Worm (Caenorhabditis elegans) whole organism, young adult: ENCODE results near the gene saps-1.

Experiments used
- B0261.1 ChIP-seq: sonication (generic microtip); optimal IDR thresholded peaks from 2 replicates; lab custom pipeline; 2016; ENCODE audit warnings: mild to moderate bottlenecking, missing genetic modification characterization, moderate library complexity, missing compliant biosample characterization
- F22D6.2 ChIP-seq: sonication (generic microtip); optimal IDR thresholded peaks from 2 replicates; lab custom pipeline; 2016; ENCODE audit warnings: mild to moderate bottlenecking, missing genetic modification characterization, missing compliant biosample characterization
- F49E8.2 ChIP-seq: sonication (generic microtip); optimal IDR thresholded peaks from 3 replicates; lab custom pipeline; 2017; ENCODE audit warnings: missing genetic modification characterization, mild to moderate bottlenecking, missing compliant biosample characterization, antibody characterized with exemption, moderate library complexity; ENCODE audit not compliant: insufficient read depth
- F52B5.7 ChIP-seq: sonication (generic microtip); optimal IDR thresholded peaks from 2 replicates; lab custom pipeline; 2016; ENCODE audit warnings: mild to moderate bottlenecking, missing genetic modification characterization, missing compliant biosample characterization
- F55B11.4 ChIP-seq: sonication (generic microtip); optimal IDR thresholded peaks from 2 replicates; lab custom pipeline; 2016; ENCODE audit warnings: missing compliant biosample characterization, missing genetic modification characterization, borderline replicate concordance; ENCODE audit not compliant: insufficient read depth
- Y53F4B.3 ChIP-seq: fragments of 200-800 bp; sonication (Bioruptor generic); IDR thresholded peaks from 2 replicates; pipeline ENCODE4 v1.3.6; 2022; ENCODE audit warnings: missing genetic modification reagents, missing genetic modification characterization, missing compliant biosample characterization
- ZK185.1 ChIP-seq: sonication (generic microtip); optimal IDR thresholded peaks from 2 replicates; lab custom pipeline; 2016; ENCODE audit warnings: mild to moderate bottlenecking, missing genetic modification characterization, missing compliant biosample characterization; ENCODE audit not compliant: poor library complexity, severe bottlenecking
- akir-1 ChIP-seq: fragments of 200-800 bp; sonication (Bioruptor generic); optimal IDR thresholded peaks from 2 replicates; lab custom pipeline; 2018; ENCODE audit warnings: mild to moderate bottlenecking, missing genetic modification characterization, moderate library complexity, missing compliant biosample characterization
- ama-1 ChIP-seq, 3 experiments: fragments of 150-350 bp in 1 of 3; sonication (generic microtip) in 2 of 3; optimal IDR thresholded peaks; 2 replicates each; lab custom pipeline; 2014 to 2018; ENCODE audit warnings: missing biosample characterization in 2 of 3, missing genetic modification characterization in 2 of 3, missing genetic modification reagents in 2 of 3
- athp-1 ChIP-seq: sonication (generic microtip); optimal IDR thresholded peaks from 2 replicates; lab custom pipeline; 2017; ENCODE audit warnings: mild to moderate bottlenecking, missing genetic modification characterization, missing compliant biosample characterization
- attf-5 ChIP-seq: fragments of 200-800 bp; sonication (Bioruptor generic); optimal IDR thresholded peaks from 2 replicates; lab custom pipeline; 2018; ENCODE audit warnings: mild to moderate bottlenecking, missing genetic modification characterization, missing compliant biosample characterization
- attf-6 ChIP-seq: fragments of 200-800 bp; sonication (Bioruptor generic); IDR thresholded peaks from 2 replicates; pipeline ENCODE4 v1.3.6; 2022; ENCODE audit warnings: missing genetic modification reagents, missing genetic modification characterization, missing compliant biosample characterization
- ccch-3 ChIP-seq: fragments of 200-800 bp; sonication (Bioruptor generic); optimal IDR thresholded peaks from 2 replicates; lab custom pipeline; 2018; ENCODE audit warnings: mild to moderate bottlenecking, missing genetic modification characterization, missing compliant biosample characterization
- cebp-2 ChIP-seq: fragments of 200-800 bp; sonication (Bioruptor generic); IDR thresholded peaks from 2 replicates; pipeline ENCODE4 v1.3.6; 2022; ENCODE audit warnings: missing genetic modification characterization, missing compliant biosample characterization
- ceh-58 ChIP-seq: fragments of 200-800 bp; sonication (Bioruptor generic); IDR thresholded peaks from 2 replicates; pipeline ENCODE4 v1.3.6; 2022; ENCODE audit warnings: missing genetic modification characterization, missing compliant biosample characterization
- ceh-91 ChIP-seq: fragments of 200-800 bp; sonication (Bioruptor generic); IDR thresholded peaks from 2 replicates; pipeline ENCODE4 v1.3.6; 2022; ENCODE audit warnings: missing genetic modification reagents, missing genetic modification characterization, missing compliant biosample characterization
- dox-1 ChIP-seq: fragments of 200-800 bp; sonication (Bioruptor generic); IDR thresholded peaks from 2 replicates; pipeline ENCODE4 v1.3.6; 2022; ENCODE audit warnings: missing genetic modification reagents, missing genetic modification characterization, missing compliant biosample characterization
- dpff-1 ChIP-seq: sonication (generic microtip); optimal IDR thresholded peaks from 2 replicates; lab custom pipeline; 2017; ENCODE audit warnings: mild to moderate bottlenecking, missing genetic modification characterization, missing compliant biosample characterization
- egrh-3 ChIP-seq: fragments of 200-800 bp; sonication (Bioruptor generic); IDR thresholded peaks from 2 replicates; pipeline ENCODE4 v1.3.6; 2022; ENCODE audit warnings: missing genetic modification reagents, missing genetic modification characterization, missing compliant biosample characterization
- ekl-4 ChIP-seq: fragments of 200-800 bp; sonication (Bioruptor generic); IDR thresholded peaks from 2 replicates; pipeline ENCODE4 v1.3.6; 2022; ENCODE audit warnings: missing genetic modification reagents, missing genetic modification characterization, missing compliant biosample characterization
- ets-4 ChIP-seq: fragments of 200-800 bp; sonication (Bioruptor generic); optimal IDR thresholded peaks from 2 replicates; lab custom pipeline; 2018; ENCODE audit warnings: mild to moderate bottlenecking, missing genetic modification characterization, missing compliant biosample characterization
- him-1 ChIP-seq: sonication (generic microtip); optimal IDR thresholded peaks from 2 replicates; lab custom pipeline; 2016; ENCODE audit warnings: missing genotype, missing genetic modification reagents, missing genetic modification characterization, missing compliant biosample characterization
- hlh-12 ChIP-seq: sonication (generic microtip); optimal IDR thresholded peaks from 2 replicates; lab custom pipeline; 2016; ENCODE audit warnings: missing genetic modification characterization, missing compliant biosample characterization
- hlh-26 ChIP-seq: fragments of 200-800 bp; sonication (Bioruptor generic); conservative IDR thresholded peaks from 2 replicates; pipeline ENCODE4 v1.3.6; 2022; ENCODE audit warnings: missing genetic modification reagents, missing genetic modification characterization, missing compliant biosample characterization
- hmg-1.2 ChIP-seq: fragments of 200-800 bp; sonication (Bioruptor generic); IDR thresholded peaks from 2 replicates; pipeline ENCODE4 v1.3.6; 2022; ENCODE audit warnings: missing genetic modification reagents, missing genetic modification characterization, missing compliant biosample characterization
- lag-1 ChIP-seq: fragments of 200-800 bp; sonication (Bioruptor generic); IDR thresholded peaks from 2 replicates; pipeline ENCODE4 v1.3.6; 2022; ENCODE audit warnings: missing genetic modification reagents, missing genetic modification characterization, missing compliant biosample characterization
- lin-26 ChIP-seq: fragments of 200-800 bp; sonication (Bioruptor generic); IDR thresholded peaks from 2 replicates; pipeline ENCODE4 v1.3.6; 2022; ENCODE audit warnings: missing genetic modification reagents, missing genetic modification characterization, missing compliant biosample characterization
- lin-40 ChIP-seq: sonication (generic microtip); optimal IDR thresholded peaks from 2 replicates; lab custom pipeline; 2016; ENCODE audit warnings: missing genetic modification characterization, mild to moderate bottlenecking, missing compliant biosample characterization, missing genotype, missing genetic modification reagents
- lir-1 ChIP-seq: fragments of 200-800 bp; sonication (Bioruptor generic); conservative IDR thresholded peaks from 2 replicates; pipeline ENCODE4 v1.3.6; 2022; ENCODE audit warnings: missing genetic modification reagents, missing genetic modification characterization, missing compliant biosample characterization
- lsy-27 ChIP-seq: sonication (generic microtip); optimal IDR thresholded peaks from 2 replicates; lab custom pipeline; 2017; ENCODE audit warnings: missing genetic modification characterization, mild to moderate bottlenecking, missing compliant biosample characterization, antibody characterized with exemption, missing genotype, borderline replicate concordance; ENCODE audit not compliant: insufficient read depth
- mxl-1 ChIP-seq: sonication (generic microtip); optimal IDR thresholded peaks from 2 replicates; lab custom pipeline; 2016; ENCODE audit warnings: missing genetic modification characterization, missing compliant biosample characterization
- nfyb-1 ChIP-seq: fragments of 200-800 bp; sonication (Bioruptor generic); IDR thresholded peaks from 2 replicates; pipeline ENCODE4 v1.3.6; 2022; ENCODE audit warnings: missing genetic modification reagents, missing genetic modification characterization, missing compliant biosample characterization
- nhr-120 ChIP-seq: fragments of 200-800 bp; sonication (Bioruptor generic); IDR thresholded peaks from 2 replicates; pipeline ENCODE4 v1.3.6; 2022; ENCODE audit warnings: missing genetic modification characterization, missing compliant biosample characterization
- nhr-27 ChIP-seq: fragments of 200-800 bp; sonication (Bioruptor generic); optimal IDR thresholded peaks from 2 replicates; lab custom pipeline; 2018; ENCODE audit warnings: mild to moderate bottlenecking, missing genetic modification characterization, moderate library complexity, missing compliant biosample characterization
- nhr-90 ChIP-seq: sonication (generic microtip); optimal IDR thresholded peaks from 2 replicates; lab custom pipeline; 2016; ENCODE audit warnings: missing genotype, mild to moderate bottlenecking, missing genetic modification characterization, missing compliant biosample characterization
- rcor-1 ChIP-seq: fragments of 200-800 bp; sonication (Bioruptor generic); IDR thresholded peaks from 2 replicates; pipeline ENCODE4 v1.3.6; 2022; ENCODE audit warnings: missing genetic modification reagents, missing genetic modification characterization, missing compliant biosample characterization
- rec-8 ChIP-seq, 2 experiments: sonication (generic microtip); optimal IDR thresholded peaks; 2 replicates each; lab custom pipeline; 2016; ENCODE audit warnings: mild to moderate bottlenecking in 2 of 2, missing genetic modification characterization in 2 of 2, missing genetic modification reagents in 2 of 2, missing genotype in 2 of 2, missing biosample characterization in 1 of 2, missing compliant biosample characterization in 1 of 2, moderate library complexity in 1 of 2
- snpc-1.3 ChIP-seq: sonication (generic microtip); optimal IDR thresholded peaks from 2 replicates; lab custom pipeline; 2017; ENCODE audit warnings: missing genetic modification characterization, mild to moderate bottlenecking, missing compliant biosample characterization, antibody characterized with exemption, moderate library complexity, missing genotype, missing genetic modification reagents; ENCODE audit not compliant: insufficient read depth
- unc-130 ChIP-seq: sonication (generic microtip); optimal IDR thresholded peaks from 2 replicates; lab custom pipeline; 2016; ENCODE audit warnings: missing genetic modification reagents, missing genetic modification characterization, missing compliant biosample characterization
- unc-62 ChIP-seq: fragments of 150-350 bp; optimal IDR thresholded peaks from 2 replicates; lab custom pipeline; 2014; ENCODE audit warnings: missing biosample characterization, missing genetic modification reagents, missing genetic modification characterization
- zfh-2 ChIP-seq: fragments of 200-800 bp; sonication (Bioruptor generic); conservative IDR thresholded peaks from 2 replicates; pipeline ENCODE4 v1.3.6; 2022; ENCODE audit warnings: missing genetic modification reagents, missing genetic modification characterization, missing compliant biosample characterization
- ztf-22 ChIP-seq: fragments of 200-800 bp; sonication (Bioruptor generic); optimal IDR thresholded peaks from 2 replicates; lab custom pipeline; 2018; ENCODE audit warnings: mild to moderate bottlenecking, missing genetic modification characterization, moderate library complexity, missing compliant biosample characterization
- ztf-25 ChIP-seq: fragments of 200-800 bp; sonication (Bioruptor generic); IDR thresholded peaks from 2 replicates; pipeline ENCODE4 v1.3.6; 2022; ENCODE audit warnings: missing genetic modification reagents, missing genetic modification characterization, missing compliant biosample characterization

The saps-1 gene

DNA sequence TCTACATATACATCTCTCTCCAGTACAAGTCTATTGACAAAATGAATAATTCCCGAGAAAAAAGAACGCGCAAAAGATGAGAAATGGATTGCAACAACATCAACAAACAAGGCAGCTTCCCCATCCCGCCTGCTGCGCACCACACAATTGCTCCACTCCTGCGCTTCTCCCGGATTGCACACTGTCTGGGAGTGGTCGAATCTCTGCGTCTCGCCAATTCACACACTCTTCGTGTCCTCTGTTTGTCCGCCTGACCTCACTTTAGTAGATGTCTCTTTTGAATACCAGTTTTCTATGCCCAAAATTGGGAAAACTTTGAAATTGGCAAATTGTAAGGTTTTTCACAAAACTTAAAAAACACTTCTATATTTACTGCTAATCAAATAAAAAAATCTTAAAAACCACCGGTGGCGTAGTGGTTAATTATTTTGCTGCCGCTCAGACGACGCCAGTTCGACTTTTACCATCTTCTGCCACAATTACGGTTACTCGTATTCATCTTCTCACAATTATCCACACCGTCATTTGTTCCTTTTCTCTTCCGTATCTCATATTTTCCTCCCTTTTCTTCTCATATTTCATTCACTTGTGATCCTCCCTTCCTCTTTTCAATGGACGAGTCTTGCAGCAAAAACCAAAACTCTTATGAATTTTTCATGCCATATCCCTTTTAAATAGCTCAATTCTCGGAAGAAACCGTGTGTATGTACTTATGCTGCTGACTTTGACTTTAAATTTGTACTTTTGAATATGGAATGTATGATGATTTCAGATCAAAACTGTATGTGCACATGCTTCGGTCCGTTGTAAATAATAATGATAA is 8.3 kb downstream of the saps-1 start, which contains the start of gene rsf-1 (continued):
- no peak for TF ChIP-seq F55B11.4 (tag; lab: Kevin White, UChicago)
- TF ChIP-seq Y53F4B.3 (GFP tag; lab: Robert Waterston, UW), result no peak
- TF ChIP-seq lin-26 (GFP tag; lab: Robert Waterston, UW), result peak; percentile 81
- TF ChIP-seq dpff-1 (tag; lab: Kevin White, UChicago), result no peak
- peak; percentile 69 for TF ChIP-seq him-1
- TF ChIP-seq lin-40 (tag; lab: Kevin White, UChicago), result no peak
- peak; percentile 79 for TF ChIP-seq hmg-1.2 (GFP tag; lab: Robert Waterston, UW)
- no peak for TF ChIP-seq unc-130 (GFP tag; lab: Kevin White, UChicago)
- TF ChIP-seq lir-1 (GFP tag; lab: Robert Waterston, UW), result no peak
- no peak for TF ChIP-seq ekl-4 (GFP tag; lab: Robert Waterston, UW)
- TF ChIP-seq mxl-1 (tag; lab: Kevin White, UChicago), result no peak
- peak; percentile 37; the same call in 1 of the 2 replicates for TF ChIP-seq dox-1 (GFP tag; lab: Robert Waterston, UW)
- TF ChIP-seq nhr-27 (tag; lab: Kevin White, UChicago), result no peak
- TF ChIP-seq egrh-3 (GFP tag; lab: Robert Waterston, UW), result no peak
- TF ChIP-seq ceh-91 (GFP tag; lab: Robert Waterston, UW), result no peak
- TF ChIP-seq unc-62 (GFP tag; lab: Kevin White, UChicago), result no peak
- no peak for TF ChIP-seq rec-8 (tag; optimal IDR thresholded peaks at IDR 0.05; lab: Kevin White, UChicago)
- TF ChIP-seq athp-1 (tag; lab: Kevin White, UChicago), result no peak
- TF ChIP-seq zfh-2 (GFP tag; lab: Robert Waterston, UW), result peak; percentile 64
- peak; percentile 24; the same call in 1 of the 2 replicates for TF ChIP-seq nfyb-1
- no peak for TF ChIP-seq snpc-1.3
- no peak for TF ChIP-seq lsy-27 (tag; lab: Kevin White, UChicago)
- TF ChIP-seq lag-1, result no peak
- TF ChIP-seq nhr-90, result peak; percentile 15
- TF ChIP-seq attf-6 (GFP tag; lab: Robert Waterston, UW), result no peak
- no peak for TF ChIP-seq hlh-26 (GFP tag; lab: Robert Waterston, UW)
- TF ChIP-seq ccch-3 (GFP tag; lab: Kevin White, UChicago), result no peak
- no peak for TF ChIP-seq nhr-120 (GFP tag; lab: Robert Waterston, UW)
- TF ChIP-seq ets-4 (GFP tag; lab: Kevin White, UChicago), result no peak
- no peak for TF ChIP-seq ztf-22 (GFP tag; lab: Kevin White, UChicago)
- no peak for TF ChIP-seq F22D6.2 (tag; lab: Kevin White, UChicago)
- no peak for TF ChIP-seq hlh-12 (tag; lab: Kevin White, UChicago)
- TF ChIP-seq F49E8.2 (tag; lab: Kevin White, UChicago), result no peak
- no peak for TF ChIP-seq cebp-2
- no peak for TF ChIP-seq ztf-25 (GFP tag; lab: Robert Waterston, UW)
- no peak for TF ChIP-seq attf-5 (GFP tag; lab: Kevin White, UChicago)
- TF ChIP-seq ceh-58 (GFP tag; lab: Robert Waterston, UW), result no peak
- TF ChIP-seq ZK185.1, result no peak
- no peak for TF ChIP-seq ama-1 (optimal IDR thresholded peaks at IDR 0.05; lab: Kevin White, UChicago)
- no peak for TF ChIP-seq ama-1 (GFP tag; optimal IDR thresholded peaks at IDR 0.05; lab: Kevin White, UChicago)
- TF ChIP-seq F52B5.7 (tag; lab: Kevin White, UChicago), result no peak
- peak; percentile 51 for TF ChIP-seq B0261.1
- no peak for TF ChIP-seq rcor-1 (GFP tag; lab: Robert Waterston, UW)
- TF ChIP-seq akir-1 (GFP tag; lab: Kevin White, UChicago), result no peak
